Worm (Caenorhabditis elegans) whole organism, midembryonic: ENCODE data around the gene cup-15.

Source experiments
- flt-1 ChIP-seq: fragments of 200-800 bp; sonication (Bioruptor generic); IDR thresholded peaks from 2 replicates; pipeline ENCODE4 v1.3.6; 2022; ENCODE audit warnings: missing genetic modification characterization, missing compliant biosample characterization
- ref-1 ChIP-seq: fragments of 200-800 bp; sonication (Bioruptor generic); conservative IDR thresholded peaks from 2 replicates; pipeline ENCODE4 v1.3.6; 2022; ENCODE audit warnings: missing genetic modification reagents, missing genetic modification characterization, missing compliant biosample characterization

- TF ChIP-seq ref-1 (GFP tag; lab: Robert Waterston, UW) (no peak), flt-1 (GFP tag; lab: Robert Waterston, UW) (no peak)
Observed at ce11 chrII:9362249-9362648, 9.4 kb downstream of the cup-15 start.
